ENCODE assay signal across 2 fruit fly cellular contexts in the genomic region with DNA sequence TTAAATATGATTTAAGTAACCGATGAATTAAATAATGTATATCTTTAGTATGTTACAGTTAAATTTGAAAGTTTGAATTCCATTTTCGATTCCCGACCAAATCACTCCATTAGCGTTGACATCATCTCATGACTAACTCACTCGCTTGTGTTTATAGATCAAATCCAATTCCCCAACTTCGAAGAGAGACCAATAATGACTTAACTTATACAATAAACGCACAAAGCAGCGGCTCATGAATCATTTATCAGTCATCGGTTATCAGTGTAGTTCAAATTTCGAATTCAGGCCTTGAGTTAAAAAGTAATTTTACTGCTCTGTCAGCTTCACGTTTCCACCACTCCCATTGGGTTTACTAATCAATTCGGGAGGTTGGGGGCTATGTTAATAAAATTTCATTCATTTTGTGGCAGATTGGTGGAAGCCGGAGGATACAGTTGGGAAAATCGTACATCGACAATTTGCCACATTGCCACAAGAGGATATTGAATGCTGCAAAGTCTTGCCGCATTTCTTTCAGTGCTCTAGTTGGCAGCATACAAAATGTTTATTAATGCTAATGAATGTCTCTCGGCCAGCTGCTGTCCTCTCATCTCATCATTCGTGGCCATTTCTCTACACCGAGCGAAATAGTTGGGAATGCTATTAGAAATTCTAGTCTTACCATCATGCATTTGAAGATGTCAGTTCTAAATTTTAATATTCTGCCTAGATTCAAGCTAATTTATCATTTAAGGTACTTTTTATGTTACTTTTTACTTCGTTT.
TF ChIP-seq lines count a peak whose summit lies in the region.

No protein-coding gene starts in this region.

TF ChIP-seq in whole organism, embryonic, 481 proteins besides CTCF, POLR2A, EP300 and RAD21 (continued from another document and continues in another):
- TF ChIP-seq gsb-n (tag; optimal IDR thresholded peaks at IDR 0.05; lab: Kevin White, UChicago) (no peak), CG34422 (GFP tag; IDR thresholded peaks at IDR 0.05; lab: Robert Waterston, UW) (no peak), Abd-B (GFP tag; optimal IDR thresholded peaks at IDR 0.05; lab: Kevin White, UChicago) (peak; percentile 8), pb (GFP tag; optimal IDR thresholded peaks at IDR 0.05; lab: Kevin White, UChicago) (no peak), CG5180 (GFP tag; optimal IDR thresholded peaks at IDR 0.05; lab: Kevin White, UChicago) (peak; percentile 31), CG11695 (GFP tag; IDR thresholded peaks at IDR 0.05; lab: Robert Waterston, UW) (peak; percentile 13; the same call in 1 of the 3 replicates), sisA (GFP tag; IDR thresholded peaks at IDR 0.05; lab: Robert Waterston, UW) (0 out of 2 replicates have a peak, but pooled peaks have one; percentile 27), slp2 (GFP tag; optimal IDR thresholded peaks at IDR 0.05; lab: Kevin White, UChicago) (peak; percentile 40), ac (GFP tag; optimal IDR thresholded peaks at IDR 0.05; lab: Kevin White, UChicago) (no peak), sd (tag; optimal IDR thresholded peaks at IDR 0.05; lab: Kevin White, UChicago) (no peak), btn (GFP tag; optimal IDR thresholded peaks at IDR 0.05; lab: Kevin White, UChicago) (peak; percentile 10), CG14965 (GFP tag; optimal IDR thresholded peaks at IDR 0.05; lab: Kevin White, UChicago; ENCODE audit: borderline replicate concordance) (peak; percentile 10), Sox100B (GFP tag; optimal IDR thresholded peaks at IDR 0.05; lab: Kevin White, UChicago) (peak; percentile 56), repo (GFP tag; optimal IDR thresholded peaks at IDR 0.05; lab: Kevin White, UChicago) (no peak), CG10462 (GFP tag; optimal IDR thresholded peaks at IDR 0.05; lab: Kevin White, UChicago) (no peak), Hsf (GFP tag; optimal IDR thresholded peaks at IDR 0.05; lab: Kevin White, UChicago) (peak; percentile 5), CG8924 (tag; optimal IDR thresholded peaks at IDR 0.05; lab: Kevin White, UChicago) (peak; percentile 27), Vsx1 (GFP tag; optimal IDR thresholded peaks at IDR 0.05; lab: Kevin White, UChicago) (no peak), chif (GFP tag; optimal IDR thresholded peaks at IDR 0.05; lab: Kevin White, UChicago) (peak; percentile 28 to 44), Doc2 (GFP tag; IDR thresholded peaks at IDR 0.05; lab: Robert Waterston, UW) (no peak), Hr3 (GFP tag; optimal IDR thresholded peaks at IDR 0.05; lab: Kevin White, UChicago) (no peak), CG11504 (tag; optimal IDR thresholded peaks at IDR 0.05; lab: Kevin White, UChicago) (peak; percentile 61), CG3163 (GFP tag; optimal IDR thresholded peaks at IDR 0.05; lab: Kevin White, UChicago) (no peak), tna (GFP tag; IDR thresholded peaks at IDR 0.05; lab: Robert Waterston, UW; ENCODE audit: partially characterized antibody) (no peak), sens (GFP tag; lab: Kevin White, UChicago) (peak; percentile 91), otp (GFP tag; IDR thresholded peaks at IDR 0.05; lab: Robert Waterston, UW) (0 out of 3 replicates have a peak, but pooled peaks have one; percentile 11), CG10209 (GFP tag; optimal IDR thresholded peaks at IDR 0.05; lab: Kevin White, UChicago) (peak; percentile 15), CG10267 (tag; optimal IDR thresholded peaks at IDR 0.05; lab: Kevin White, UChicago) (peak; percentile 29), CG17328 (GFP tag; IDR thresholded peaks at IDR 0.05; lab: Robert Waterston, UW) (0 out of 2 replicates have a peak, but pooled peaks have one; percentile 19), cg (GFP tag; optimal IDR thresholded peaks at IDR 0.05; lab: Kevin White, UChicago) (no peak), CG13624 (GFP tag; optimal IDR thresholded peaks at IDR 0.05; lab: Kevin White, UChicago) (peak; percentile 24), ATbp (GFP tag; optimal IDR thresholded peaks at IDR 0.05; lab: Kevin White, UChicago) (peak; percentile 35), CG17186 (GFP tag; optimal IDR thresholded peaks at IDR 0.05; lab: Kevin White, UChicago) (no peak), dan (GFP tag; IDR thresholded peaks at IDR 0.05; lab: Robert Waterston, UW) (no peak), lilli (GFP tag; optimal IDR thresholded peaks at IDR 0.05; lab: Kevin White, UChicago) (peak; percentile 12), CG5245 (GFP tag; optimal IDR thresholded peaks at IDR 0.05; lab: Kevin White, UChicago) (no peak), abd-A (tag; optimal IDR thresholded peaks at IDR 0.05; lab: Kevin White, UChicago) (peak; percentile 48), CG15514 (GFP tag; optimal IDR thresholded peaks at IDR 0.05; lab: Kevin White, UChicago) (no peak), Ptx1 (GFP tag; IDR thresholded peaks at IDR 0.05; lab: Robert Waterston, UW) (peak; percentile 23; the same call in 1 of the 2 replicates), D19A (tag; optimal IDR thresholded peaks at IDR 0.05; lab: Kevin White, UChicago) (peak; percentile 23), Oli (tag; optimal IDR thresholded peaks at IDR 0.05; lab: Kevin White, UChicago) (peak; percentile 52), CG16815 (GFP tag; optimal IDR thresholded peaks at IDR 0.05; lab: Kevin White, UChicago) (no peak), CG7271 (tag; optimal IDR thresholded peaks at IDR 0.05; lab: Kevin White, UChicago) (no peak), Ada2b (GFP tag; IDR thresholded peaks at IDR 0.05; lab: Robert Waterston, UW) (peak; percentile 12; the same call in 1 of the 2 replicates), cato (GFP tag; optimal IDR thresholded peaks at IDR 0.05; lab: Kevin White, UChicago; ENCODE audit: borderline replicate concordance) (peak; percentile 15), CG1233 (GFP tag; optimal IDR thresholded peaks at IDR 0.05; lab: Kevin White, UChicago) (no peak), CG3838 (GFP tag; optimal IDR thresholded peaks at IDR 0.05; lab: Kevin White, UChicago) (no peak), kay (GFP tag; optimal IDR thresholded peaks at IDR 0.05; lab: Kevin White, UChicago) (no peak), ssp (GFP tag; IDR thresholded peaks at IDR 0.05; lab: Robert Waterston, UW) (no peak), Dip2 (GFP tag; IDR thresholded peaks at IDR 0.05; lab: Robert Waterston, UW) (no peak), lov (optimal IDR thresholded peaks at IDR 0.05; lab: Kevin White, UChicago) (no peak), lov (GFP tag; IDR thresholded peaks at IDR 0.05; lab: Robert Waterston, UW) (no peak), dmrt11E (tag; optimal IDR thresholded peaks at IDR 0.05; lab: Kevin White, UChicago) (peak; percentile 8), CG7786 (GFP tag; optimal IDR thresholded peaks at IDR 0.05; lab: Kevin White, UChicago) (peak; percentile 35), CG8388 (GFP tag; optimal IDR thresholded peaks at IDR 0.05; lab: Kevin White, UChicago) (peak; percentile 32), GATAe (GFP tag; conservative IDR thresholded peaks at IDR 0.05; lab: Robert Waterston, UW) (no peak), CG12155 (GFP tag; optimal IDR thresholded peaks at IDR 0.05; lab: Kevin White, UChicago) (peak; percentile 10), maf-S (GFP tag; optimal IDR thresholded peaks at IDR 0.05; lab: Kevin White, UChicago) (no peak), Stat92E (GFP tag; optimal IDR thresholded peaks at IDR 0.05; lab: Kevin White, UChicago) (no peak), wdn (GFP tag; IDR thresholded peaks at IDR 0.05; lab: Robert Waterston, UW) (no peak), CG2129 (GFP tag; IDR thresholded peaks at IDR 0.05; lab: Robert Waterston, UW; ENCODE audit: partially characterized antibody) (no peak)

TF ChIP-seq in whole organism, prepupa, 60 proteins besides CTCF, POLR2A, EP300 and RAD21 (continued from another document):
- no peak for TF ChIP-seq CG3919 (GFP tag; optimal IDR thresholded peaks at IDR 0.05; lab: Kevin White, UChicago)
- TF ChIP-seq CG16779 (tag; optimal IDR thresholded peaks at IDR 0.05; lab: Kevin White, UChicago): no peak
- peak; percentile 61 for TF ChIP-seq svp (GFP tag; lab: Kevin White, UChicago)
- TF ChIP-seq eg (GFP tag; IDR thresholded peaks at IDR 0.05; lab: Robert Waterston, UW): no peak
- TF ChIP-seq Eip78C (GFP tag; lab: Kevin White, UChicago): peak; percentile 60
- TF ChIP-seq CG11902 (GFP tag; optimal IDR thresholded peaks at IDR 0.05; lab: Kevin White, UChicago): no peak
- peak; percentile 36 for TF ChIP-seq CG32006 (GFP tag; optimal IDR thresholded peaks at IDR 0.05; lab: Kevin White, UChicago)
- no peak for TF ChIP-seq CG6854 (GFP tag; optimal IDR thresholded peaks at IDR 0.05; lab: Kevin White, UChicago)
- TF ChIP-seq topi (GFP tag; optimal IDR thresholded peaks at IDR 0.05; lab: Kevin White, UChicago): no peak
- no peak for TF ChIP-seq CG34406 (GFP tag; optimal IDR thresholded peaks at IDR 0.05; lab: Kevin White, UChicago)
- TF ChIP-seq lz (GFP tag; optimal IDR thresholded peaks at IDR 0.05; lab: Kevin White, UChicago): no peak
- no peak for TF ChIP-seq Ets96B (tag; optimal IDR thresholded peaks at IDR 0.05; lab: Kevin White, UChicago)
- TF ChIP-seq CG8319 (GFP tag; optimal IDR thresholded peaks at IDR 0.05; lab: Kevin White, UChicago): no peak
- TF ChIP-seq dac (GFP tag; optimal IDR thresholded peaks at IDR 0.05; lab: Kevin White, UChicago): no peak
- TF ChIP-seq CG31627 (GFP tag; optimal IDR thresholded peaks at IDR 0.05; lab: Kevin White, UChicago): no peak
- no peak for TF ChIP-seq fd85E (GFP tag; optimal IDR thresholded peaks at IDR 0.05; lab: Kevin White, UChicago)
- TF ChIP-seq Eip93F (GFP tag; optimal IDR thresholded peaks at IDR 0.05; lab: Kevin White, UChicago): no peak
- TF ChIP-seq ss (GFP tag; optimal IDR thresholded peaks at IDR 0.05; lab: Kevin White, UChicago): no peak
- peak; percentile 16 for TF ChIP-seq Hr4 (GFP tag; optimal IDR thresholded peaks at IDR 0.05; lab: Kevin White, UChicago)
- no peak for TF ChIP-seq CG6163 (GFP tag; IDR thresholded peaks at IDR 0.05; lab: Robert Waterston, UW)
- TF ChIP-seq CG15336 (GFP tag; IDR thresholded peaks at IDR 0.05; lab: Robert Waterston, UW): no peak
- TF ChIP-seq Ets21C (GFP tag; optimal IDR thresholded peaks at IDR 0.05; lab: Kevin White, UChicago): no peak
- TF ChIP-seq OdsH (GFP tag; optimal IDR thresholded peaks at IDR 0.05; lab: Kevin White, UChicago): no peak
- TF ChIP-seq dsx (GFP tag; optimal IDR thresholded peaks at IDR 0.05; lab: Kevin White, UChicago; ENCODE audit: poor library complexity, severe bottlenecking): no peak
- no peak for TF ChIP-seq CG6792 (GFP tag; optimal IDR thresholded peaks at IDR 0.05; lab: Kevin White, UChicago)
- peak; percentile 7 for TF ChIP-seq esn (GFP tag; optimal IDR thresholded peaks at IDR 0.05; lab: Kevin White, UChicago)
- TF ChIP-seq CG6276 (GFP tag; optimal IDR thresholded peaks at IDR 0.05; lab: Kevin White, UChicago): no peak
- no peak for TF ChIP-seq fd59A (GFP tag; optimal IDR thresholded peaks at IDR 0.05; lab: Kevin White, UChicago)
- TF ChIP-seq CG11762 (GFP tag; optimal IDR thresholded peaks at IDR 0.05; lab: Kevin White, UChicago; ENCODE audit: insufficient read depth): no peak
- no peak for TF ChIP-seq pdm3 (GFP tag; optimal IDR thresholded peaks at IDR 0.05; lab: Kevin White, UChicago)
